Fruit fly (Drosophila melanogaster): ENCODE data around the gene CG11656.

Gene CG11656

DNA sequence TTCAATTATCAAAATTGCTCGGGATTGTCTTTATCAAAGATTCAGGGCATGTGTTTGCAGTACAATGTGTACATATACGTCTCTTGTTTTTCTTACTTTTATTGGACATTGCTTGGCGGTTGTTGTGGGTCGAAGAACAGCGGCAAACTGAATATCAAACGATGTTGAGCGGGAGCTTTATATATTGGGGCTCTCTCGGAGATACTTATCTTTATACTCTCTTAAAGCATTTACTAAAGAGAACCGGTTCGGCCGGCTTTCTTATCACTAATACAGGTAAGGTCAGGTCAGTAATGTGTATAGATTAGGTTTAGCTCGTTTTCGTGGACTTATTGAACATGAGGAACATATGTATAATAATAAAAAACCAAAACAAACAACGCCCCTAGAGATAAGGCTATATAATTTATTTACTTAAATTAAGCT is 41.6 kb downstream of the CG11656 start, which contains the start of gene CG7966 (continued):
- TF ChIP-seq vfl (GFP tag; optimal IDR thresholded peaks at IDR 0.05), result no peak
- no peak for TF ChIP-seq grau (tag; optimal IDR thresholded peaks at IDR 0.05)
- no peak for TF ChIP-seq pfk (GFP tag; optimal IDR thresholded peaks at IDR 0.05)
- peak; percentile 19 for TF ChIP-seq CG17385 (GFP tag; optimal IDR thresholded peaks at IDR 0.05)
- TF ChIP-seq CG13123 (GFP tag; optimal IDR thresholded peaks at IDR 0.05), result no peak
- no peak for TF ChIP-seq gcm2 (GFP tag; optimal IDR thresholded peaks at IDR 0.05)
- TF ChIP-seq al (GFP tag; IDR thresholded peaks at IDR 0.05), result no peak
- TF ChIP-seq Doc2 (GFP tag; IDR thresholded peaks at IDR 0.05), result no peak
- TF ChIP-seq pzg (GFP tag; optimal IDR thresholded peaks at IDR 0.05), result no peak
- peak; percentile 63 for TF ChIP-seq caup (GFP tag; optimal IDR thresholded peaks at IDR 0.05; ENCODE audit: severe bottlenecking)
- TF ChIP-seq CG11398 (GFP tag; optimal IDR thresholded peaks at IDR 0.05), result no peak
- TF ChIP-seq CG32772 (GFP tag; IDR thresholded peaks at IDR 0.05), result no peak
- no peak for TF ChIP-seq CG12769 (tag; optimal IDR thresholded peaks at IDR 0.05)
- no peak for TF ChIP-seq CG12155 (GFP tag; optimal IDR thresholded peaks at IDR 0.05)
- TF ChIP-seq tup (GFP tag; optimal IDR thresholded peaks at IDR 0.05), result no peak
- no peak for TF ChIP-seq CG11560 (tag; IDR thresholded peaks at IDR 0.05)
- no peak for TF ChIP-seq CG12391 (tag; optimal IDR thresholded peaks at IDR 0.05)
- no peak for TF ChIP-seq CG16779 (GFP tag; IDR thresholded peaks at IDR 0.05)
- TF ChIP-seq usp (GFP tag; optimal IDR thresholded peaks at IDR 0.05), result no peak
- no peak for TF ChIP-seq Hr3 (GFP tag; optimal IDR thresholded peaks at IDR 0.05)
- TF ChIP-seq CG2889 (GFP tag; IDR thresholded peaks at IDR 0.05), result no peak
- peak; percentile 32 for TF ChIP-seq CG6854 (GFP tag; optimal IDR thresholded peaks at IDR 0.05)
- peak; percentile 23 for TF ChIP-seq bigmax (GFP tag; optimal IDR thresholded peaks at IDR 0.05)
- TF ChIP-seq CG30020 (tag; optimal IDR thresholded peaks at IDR 0.05), result no peak
- TF ChIP-seq CG12744 (GFP tag; optimal IDR thresholded peaks at IDR 0.05), result no peak
- no peak for TF ChIP-seq CG31224 (GFP tag; IDR thresholded peaks at IDR 0.05)
- 0 out of 3 replicates have a peak, but pooled peaks have one; percentile 30 for TF ChIP-seq CG11456 (GFP tag; IDR thresholded peaks at IDR 0.05)
- no peak for TF ChIP-seq Fer2 (tag; optimal IDR thresholded peaks at IDR 0.05)
- no peak for TF ChIP-seq CG14667 (GFP tag; IDR thresholded peaks at IDR 0.05)
- TF ChIP-seq stc (GFP tag; IDR thresholded peaks at IDR 0.05), result no peak
- no peak for TF ChIP-seq sqz (GFP tag; optimal IDR thresholded peaks at IDR 0.05)
- TF ChIP-seq Nf-YB (GFP tag; optimal IDR thresholded peaks at IDR 0.05), result no peak
- no peak for TF ChIP-seq Sox102F (GFP tag; optimal IDR thresholded peaks at IDR 0.05)
- no peak for TF ChIP-seq CG32767 (GFP tag; IDR thresholded peaks at IDR 0.05)
- no peak for TF ChIP-seq unpg (GFP tag; optimal IDR thresholded peaks at IDR 0.05)
- TF ChIP-seq jing (GFP tag; optimal IDR thresholded peaks at IDR 0.05), result no peak
- peak; percentile 48 for TF ChIP-seq Vsx1 (GFP tag; optimal IDR thresholded peaks at IDR 0.05)
- no peak for TF ChIP-seq Pdp1 (GFP tag; optimal IDR thresholded peaks at IDR 0.05)
- TF ChIP-seq bab2 (GFP tag; optimal IDR thresholded peaks at IDR 0.05), result no peak
- TF ChIP-seq Bdp1 (GFP tag; optimal IDR thresholded peaks at IDR 0.05), result no peak
- TF ChIP-seq CG4730 (GFP tag; IDR thresholded peaks at IDR 0.05), result no peak
- TF ChIP-seq CG7963 (GFP tag; IDR thresholded peaks at IDR 0.05; ENCODE audit: partially characterized antibody), result no peak
- no peak for TF ChIP-seq Abd-B (GFP tag; optimal IDR thresholded peaks at IDR 0.05)
- TF ChIP-seq CG42726 (GFP tag; IDR thresholded peaks at IDR 0.05; ENCODE audit: partially characterized antibody), result no peak; the same call in 1 of the 2 replicates
- peak; percentile 32 for TF ChIP-seq fd64A (GFP tag; optimal IDR thresholded peaks at IDR 0.05)
- no peak; the same call in 2 of the 3 replicates for TF ChIP-seq B-H1 (GFP tag; IDR thresholded peaks at IDR 0.05)
- TF ChIP-seq chm (GFP tag; IDR thresholded peaks at IDR 0.05), result no peak
- no peak for TF ChIP-seq CG15601 (tag; optimal IDR thresholded peaks at IDR 0.05)
- no peak for TF ChIP-seq CG10147 (GFP tag; optimal IDR thresholded peaks at IDR 0.05)
- peak; percentile 28 for TF ChIP-seq sug (tag; optimal IDR thresholded peaks at IDR 0.05)
- TF ChIP-seq cad (GFP tag; optimal IDR thresholded peaks at IDR 0.05), result no peak

Measured in whole organism, embryonic.